Fruit fly (Drosophila melanogaster): ENCODE measurements around the gene chas.

The chas gene

DNA sequence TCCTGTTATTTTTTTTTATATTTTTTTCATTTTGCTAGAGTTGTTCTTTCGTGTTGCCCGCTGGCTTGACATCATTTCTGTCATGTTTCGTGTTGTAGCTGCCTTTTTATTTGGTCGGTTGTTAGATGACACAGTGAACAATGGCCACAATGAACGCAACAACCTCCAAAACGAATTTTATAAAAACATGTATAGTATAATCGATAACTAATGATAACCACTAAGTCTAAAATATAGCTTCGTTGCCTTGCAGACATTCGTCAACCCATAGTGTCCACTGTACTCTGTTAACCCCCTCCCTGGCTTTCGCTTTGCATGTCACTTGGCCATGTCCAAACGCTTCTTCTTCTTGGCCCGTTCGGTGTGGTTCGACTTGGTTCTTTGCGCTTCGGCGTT, 15.2 kb upstream of the chas start (continued):
- TF ChIP-seq CG5180 (GFP tag; optimal IDR thresholded peaks at IDR 0.05) (no peak), CG2889 (GFP tag; IDR thresholded peaks at IDR 0.05) (peak; percentile 70), D (optimal IDR thresholded peaks at IDR 0.05) (no peak), D (GFP tag; optimal IDR thresholded peaks at IDR 0.05) (peak; percentile 32), CG7963 (GFP tag; IDR thresholded peaks at IDR 0.05; ENCODE audit: partially characterized antibody) (no peak), D19A (tag; optimal IDR thresholded peaks at IDR 0.05) (peak; percentile 27), CG31441 (GFP tag; IDR thresholded peaks at IDR 0.05) (peak; percentile 64; the same call in 1 of the 2 replicates), CkIIα-i1 (GFP tag; IDR thresholded peaks at IDR 0.05) (peak; percentile 35; the same call in 1 of the 2 replicates), H15 (GFP tag; IDR thresholded peaks at IDR 0.05) (peak; percentile 82), CG8290 (GFP tag; optimal IDR thresholded peaks at IDR 0.05) (no peak), CG8290 (tag; optimal IDR thresholded peaks at IDR 0.05) (peak in 1 of 2 experiments; percentile 90), gcm (GFP tag; optimal IDR thresholded peaks at IDR 0.05) (no peak), unpg (GFP tag; optimal IDR thresholded peaks at IDR 0.05) (peak; percentile 71), E2f2 (GFP tag; IDR thresholded peaks at IDR 0.05) (peak; percentile 51; the same call in 1 of the 2 replicates), CG18476 (GFP tag; optimal IDR thresholded peaks at IDR 0.05) (no peak), CG7271 (tag; optimal IDR thresholded peaks at IDR 0.05) (no peak), fru (optimal IDR thresholded peaks at IDR 0.05) (no peak), Sry-δ (GFP tag; optimal IDR thresholded peaks at IDR 0.05) (peak; percentile 44), CG17568 (GFP tag; optimal IDR thresholded peaks at IDR 0.05) (no peak), CG16815 (GFP tag; optimal IDR thresholded peaks at IDR 0.05) (peak; percentile 49), gfzf (GFP tag; optimal IDR thresholded peaks at IDR 0.05) (no peak), danr (GFP tag; IDR thresholded peaks at IDR 0.05) (peak; percentile 32), slou (GFP tag; optimal IDR thresholded peaks at IDR 0.05) (no peak), CG17385 (GFP tag; optimal IDR thresholded peaks at IDR 0.05) (peak; percentile 62), dmrt11E (tag; optimal IDR thresholded peaks at IDR 0.05) (peak; percentile 45), sima (GFP tag; optimal IDR thresholded peaks at IDR 0.05) (peak; percentile 31), CG8388 (GFP tag; optimal IDR thresholded peaks at IDR 0.05) (peak; percentile 45), CG6765 (GFP tag; optimal IDR thresholded peaks at IDR 0.05) (no peak), sob (GFP tag; IDR thresholded peaks at IDR 0.05) (peak; percentile 85), CG8924 (tag; optimal IDR thresholded peaks at IDR 0.05) (peak; percentile 55), unc-4 (GFP tag; IDR thresholded peaks at IDR 0.05; ENCODE audit: partially characterized antibody) (no peak), HLH54F (GFP tag; optimal IDR thresholded peaks at IDR 0.05) (peak; percentile 79), C15 (GFP tag; IDR thresholded peaks at IDR 0.05) (peak; percentile 41; the same call in 1 of the 3 replicates), bcd (GFP tag; optimal IDR thresholded peaks at IDR 0.05) (peak; percentile 26), CG13296 (GFP tag; optimal IDR thresholded peaks at IDR 0.05) (peak; percentile 54), NC2α (GFP tag; optimal IDR thresholded peaks at IDR 0.05) (peak; percentile 39), Ets97D (GFP tag; optimal IDR thresholded peaks at IDR 0.05) (peak; percentile 42), wor (GFP tag; IDR thresholded peaks at IDR 0.05) (peak; percentile 65), shn (GFP tag; optimal IDR thresholded peaks at IDR 0.05) (peak; percentile 56), Hey (tag; optimal IDR thresholded peaks at IDR 0.05) (no peak), Ptx1 (GFP tag; IDR thresholded peaks at IDR 0.05) (peak; percentile 81), esg (GFP tag; conservative IDR thresholded peaks at IDR 0.05) (peak; percentile 70), gsb-n (tag; optimal IDR thresholded peaks at IDR 0.05) (peak; percentile 54), E2f1 (GFP tag; IDR thresholded peaks at IDR 0.05) (peak; percentile 88), lola (GFP tag; optimal IDR thresholded peaks at IDR 0.05) (peak in 1 of 3 experiments; percentile 6), crc (GFP tag; optimal IDR thresholded peaks at IDR 0.05) (peak; percentile 48), caup (GFP tag; optimal IDR thresholded peaks at IDR 0.05; ENCODE audit: severe bottlenecking) (peak; percentile 50), CG4282 (GFP tag; optimal IDR thresholded peaks at IDR 0.05) (peak; percentile 38), sens-2 (GFP tag; IDR thresholded peaks at IDR 0.05) (peak; percentile 68), tup (GFP tag; optimal IDR thresholded peaks at IDR 0.05) (no peak), exex (tag; optimal IDR thresholded peaks at IDR 0.05) (no peak)

Measured in whole organism, embryonic.